Worm (Caenorhabditis elegans) whole organism, young adult: ENCODE measurements around the gene srr-8.
A peak's percentile ranks its signal among the peaks of the same experiment; 100 is the strongest.

Experiments used
- B0035.1 ChIP-seq: sonication (generic microtip); optimal IDR thresholded peaks from 2 replicates; lab custom pipeline; 2016; ENCODE audit warnings: missing genetic modification characterization, mild to moderate bottlenecking, missing compliant biosample characterization, missing genotype, missing genetic modification reagents
- C06A6.2 ChIP-seq: fragments of 200-800 bp; sonication (Bioruptor generic); conservative IDR thresholded peaks from 2 replicates; pipeline ENCODE4 v1.3.6; 2022; ENCODE audit warnings: missing genetic modification characterization, missing compliant biosample characterization
- F10E7.11 ChIP-seq: sonication (generic microtip); optimal IDR thresholded peaks from 2 replicates; lab custom pipeline; 2017; ENCODE audit warnings: mild to moderate bottlenecking, missing genetic modification characterization, moderate library complexity, missing compliant biosample characterization
- F22D6.2 ChIP-seq: sonication (generic microtip); optimal IDR thresholded peaks from 2 replicates; lab custom pipeline; 2016; ENCODE audit warnings: mild to moderate bottlenecking, missing genetic modification characterization, missing compliant biosample characterization
- F33H1.4 ChIP-seq: fragments of 200-800 bp; sonication (Bioruptor generic); IDR thresholded peaks from 2 replicates; pipeline ENCODE4 v1.3.6; 2022; ENCODE audit warnings: missing genetic modification reagents, missing genetic modification characterization, missing compliant biosample characterization
- F37B4.10 ChIP-seq: fragments of 200-800 bp; sonication (Bioruptor generic); IDR thresholded peaks from 2 replicates; pipeline ENCODE4 v1.3.6; 2022; ENCODE audit warnings: missing genetic modification characterization, missing compliant biosample characterization
- F49E8.2 ChIP-seq: sonication (generic microtip); optimal IDR thresholded peaks from 3 replicates; lab custom pipeline; 2017; ENCODE audit warnings: missing genetic modification characterization, mild to moderate bottlenecking, missing compliant biosample characterization, antibody characterized with exemption, moderate library complexity; ENCODE audit not compliant: insufficient read depth
- F52B5.7 ChIP-seq: sonication (generic microtip); optimal IDR thresholded peaks from 2 replicates; lab custom pipeline; 2016; ENCODE audit warnings: mild to moderate bottlenecking, missing genetic modification characterization, missing compliant biosample characterization
- F57C9.4 ChIP-seq: sonication (generic microtip); optimal IDR thresholded peaks from 2 replicates; lab custom pipeline; 2017; ENCODE audit warnings: mild to moderate bottlenecking, missing genetic modification characterization, missing compliant biosample characterization
- Y67H2A.10 ChIP-seq: fragments of 200-800 bp; sonication (Bioruptor generic); conservative IDR thresholded peaks from 2 replicates; pipeline ENCODE4 v1.3.6; 2022; ENCODE audit warnings: missing genetic modification reagents, missing genetic modification characterization, missing compliant biosample characterization
- Y79H2A.3 ChIP-seq: fragments of 200-800 bp; sonication (Bioruptor generic); conservative IDR thresholded peaks from 2 replicates; pipeline ENCODE4 v1.3.6; 2022; ENCODE audit warnings: missing genetic modification reagents, missing genetic modification characterization, missing compliant biosample characterization
- ama-1 ChIP-seq, 3 experiments: fragments of 150-350 bp in 1 of 3; sonication (generic microtip) in 2 of 3; optimal IDR thresholded peaks; 2 replicates each; lab custom pipeline; 2014 to 2018; ENCODE audit warnings: missing biosample characterization in 2 of 3, missing genetic modification characterization in 2 of 3, missing genetic modification reagents in 2 of 3
- attf-3 ChIP-seq: fragments of 200-800 bp; sonication (Bioruptor generic); conservative IDR thresholded peaks from 2 replicates; pipeline ENCODE4 v1.3.6; 2022; ENCODE audit warnings: missing genetic modification reagents, missing genetic modification characterization, missing compliant biosample characterization
- attf-5 ChIP-seq: fragments of 200-800 bp; sonication (Bioruptor generic); optimal IDR thresholded peaks from 2 replicates; lab custom pipeline; 2018; ENCODE audit warnings: mild to moderate bottlenecking, missing genetic modification characterization, missing compliant biosample characterization
- dpl-1 ChIP-seq: fragments of 150-350 bp; optimal IDR thresholded peaks from 2 replicates; lab custom pipeline; 2014; ENCODE audit warnings: missing biosample characterization, missing genetic modification reagents, missing genetic modification characterization
- efl-1 ChIP-seq: fragments of 150-350 bp; optimal IDR thresholded peaks from 2 replicates; lab custom pipeline; 2014; ENCODE audit warnings: missing biosample characterization, missing genetic modification reagents, missing genetic modification characterization
- egl-18 ChIP-seq: fragments of 200-800 bp; sonication (Bioruptor generic); IDR thresholded peaks from 2 replicates; pipeline ENCODE4 v1.3.6; 2022; ENCODE audit warnings: missing genetic modification reagents, missing genetic modification characterization, missing compliant biosample characterization
- egl-44 ChIP-seq: fragments of 200-800 bp; sonication (Bioruptor generic); IDR thresholded peaks from 2 replicates; pipeline ENCODE4 v1.3.6; 2022; ENCODE audit warnings: missing genetic modification reagents, missing genetic modification characterization, missing compliant biosample characterization
- hlh-12 ChIP-seq: sonication (generic microtip); optimal IDR thresholded peaks from 2 replicates; lab custom pipeline; 2016; ENCODE audit warnings: missing genetic modification characterization, missing compliant biosample characterization
- hmg-1.2 ChIP-seq: fragments of 200-800 bp; sonication (Bioruptor generic); IDR thresholded peaks from 2 replicates; pipeline ENCODE4 v1.3.6; 2022; ENCODE audit warnings: missing genetic modification reagents, missing genetic modification characterization, missing compliant biosample characterization
- hmg-20 ChIP-seq: fragments of 200-800 bp; sonication (Bioruptor generic); IDR thresholded peaks from 2 replicates; pipeline ENCODE4 v1.3.6; 2022; ENCODE audit warnings: missing genetic modification reagents, missing genetic modification characterization, missing compliant biosample characterization
- lin-35 ChIP-seq, 3 experiments: fragments of 150-350 bp in 2 of 3; sonication (generic microtip) in 1 of 3; optimal IDR thresholded peaks; 2 replicates each; lab custom pipeline; 2014 to 2018; ENCODE audit warnings: missing biosample characterization in 3 of 3, missing genetic modification characterization in 3 of 3, missing genetic modification reagents in 3 of 3
- lsy-27 ChIP-seq: sonication (generic microtip); optimal IDR thresholded peaks from 2 replicates; lab custom pipeline; 2017; ENCODE audit warnings: missing genetic modification characterization, mild to moderate bottlenecking, missing compliant biosample characterization, antibody characterized with exemption, missing genotype, borderline replicate concordance; ENCODE audit not compliant: insufficient read depth
- madf-3 ChIP-seq: fragments of 200-800 bp; sonication (Bioruptor generic); IDR thresholded peaks from 2 replicates; pipeline ENCODE4 v1.3.6; 2022; ENCODE audit warnings: missing genetic modification reagents, missing genetic modification characterization, missing compliant biosample characterization
- madf-6 ChIP-seq: fragments of 200-800 bp; sonication (Bioruptor generic); IDR thresholded peaks from 2 replicates; pipeline ENCODE4 v1.3.6; 2022; ENCODE audit warnings: missing genetic modification reagents, missing genetic modification characterization, missing compliant biosample characterization
- madf-8 ChIP-seq: fragments of 200-800 bp; sonication (Bioruptor generic); conservative IDR thresholded peaks from 2 replicates; pipeline ENCODE4 v1.3.6; 2022; ENCODE audit warnings: missing genetic modification reagents, missing genetic modification characterization, missing compliant biosample characterization
- mes-4 ChIP-seq: sonication (generic microtip); optimal IDR thresholded peaks from 2 replicates; lab custom pipeline; 2016; ENCODE audit warnings: missing genotype, missing genetic modification characterization, missing compliant biosample characterization
- nhr-80 ChIP-seq: sonication (generic microtip); optimal IDR thresholded peaks from 2 replicates; lab custom pipeline; 2016; ENCODE audit warnings: missing genetic modification characterization, missing compliant biosample characterization
- rcor-1 ChIP-seq: fragments of 200-800 bp; sonication (Bioruptor generic); IDR thresholded peaks from 2 replicates; pipeline ENCODE4 v1.3.6; 2022; ENCODE audit warnings: missing genetic modification reagents, missing genetic modification characterization, missing compliant biosample characterization
- snpc-1.1 ChIP-seq: sonication (generic microtip); optimal IDR thresholded peaks from 2 replicates; lab custom pipeline; 2017; ENCODE audit warnings: missing genetic modification characterization, mild to moderate bottlenecking, missing compliant biosample characterization, antibody characterized with exemption, moderate library complexity, missing genotype, missing genetic modification reagents; ENCODE audit not compliant: insufficient read depth
- snpc-1.3 ChIP-seq: sonication (generic microtip); optimal IDR thresholded peaks from 2 replicates; lab custom pipeline; 2017; ENCODE audit warnings: missing genetic modification characterization, mild to moderate bottlenecking, missing compliant biosample characterization, antibody characterized with exemption, moderate library complexity, missing genotype, missing genetic modification reagents; ENCODE audit not compliant: insufficient read depth
- snpc-3.4 ChIP-seq: sonication (generic microtip); optimal IDR thresholded peaks from 2 replicates; lab custom pipeline; 2017; ENCODE audit warnings: missing genetic modification characterization, mild to moderate bottlenecking, missing compliant biosample characterization, antibody characterized with exemption, moderate library complexity, missing genotype, missing genetic modification reagents
- somi-1 ChIP-seq: fragments of 200-800 bp; sonication (Bioruptor generic); optimal IDR thresholded peaks from 2 replicates; lab custom pipeline; 2018; ENCODE audit warnings: mild to moderate bottlenecking, missing genetic modification characterization, missing compliant biosample characterization
- xnd-1 ChIP-seq: sonication (generic microtip); optimal IDR thresholded peaks from 2 replicates; lab custom pipeline; 2016; ENCODE audit warnings: missing genotype, missing genetic modification reagents, missing genetic modification characterization, missing compliant biosample characterization
- zim-3 ChIP-seq: sonication (generic microtip); optimal IDR thresholded peaks from 2 replicates; lab custom pipeline; 2017; ENCODE audit warnings: mild to moderate bottlenecking, missing genetic modification characterization, moderate library complexity, missing compliant biosample characterization

srr-8 gene

DNA sequence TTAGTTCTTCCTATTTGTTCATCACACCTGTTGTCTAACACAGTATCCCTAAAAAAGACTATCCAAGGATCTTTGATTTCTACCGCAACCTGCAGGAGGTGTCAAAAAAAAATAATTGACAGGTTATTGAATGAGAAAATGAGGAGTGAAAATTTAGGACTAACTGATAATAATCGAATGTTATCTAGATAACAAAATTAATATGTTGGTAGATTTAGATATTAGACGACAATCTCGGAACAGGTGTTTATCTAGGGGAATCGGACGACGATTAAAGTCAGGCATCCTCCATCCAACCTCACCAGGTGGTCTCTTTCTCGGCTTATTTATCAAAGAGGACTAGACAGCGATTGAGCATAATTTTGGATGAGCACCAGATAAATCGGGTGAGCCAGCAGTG, 32.7 kb upstream of the srr-8 start:
- TF ChIP-seq F57C9.4 (no peak), snpc-1.3 (no peak), F52B5.7 (tag; lab: Kevin White, UChicago) (no peak), nhr-80 (tag; lab: Kevin White, UChicago) (peak; percentile 6), snpc-3.4 (tag; lab: Kevin White, UChicago) (no peak)

DNA sequence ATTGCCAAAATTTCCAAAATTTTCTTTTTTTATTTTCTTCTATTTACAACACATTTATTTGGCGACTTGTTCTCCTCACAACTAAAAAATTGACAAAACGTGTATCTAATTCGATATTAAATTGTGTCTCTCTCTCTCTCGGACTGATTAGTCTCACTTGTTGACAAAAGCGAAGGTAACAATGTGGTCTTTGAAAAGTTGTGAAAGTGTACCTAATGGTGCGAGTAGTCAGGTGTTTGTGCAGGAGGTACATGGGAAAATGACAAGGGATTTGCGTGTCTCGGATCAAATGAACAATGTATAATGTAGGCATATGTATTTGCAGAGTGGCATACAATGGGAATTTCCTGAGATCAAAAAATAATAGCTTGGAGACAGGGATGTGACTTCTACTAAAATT, 32.0 kb upstream of the srr-8 start:
- TF ChIP-seq nhr-80 (tag; lab: Kevin White, UChicago), result peak; percentile 5
- no peak for TF ChIP-seq somi-1
- TF ChIP-seq mes-4, result no peak
- TF ChIP-seq hmg-20, result no peak
- TF ChIP-seq attf-3 (GFP tag; lab: Robert Waterston, UW), result no peak
- TF ChIP-seq madf-3 (GFP tag; lab: Robert Waterston, UW), result no peak

DNA sequence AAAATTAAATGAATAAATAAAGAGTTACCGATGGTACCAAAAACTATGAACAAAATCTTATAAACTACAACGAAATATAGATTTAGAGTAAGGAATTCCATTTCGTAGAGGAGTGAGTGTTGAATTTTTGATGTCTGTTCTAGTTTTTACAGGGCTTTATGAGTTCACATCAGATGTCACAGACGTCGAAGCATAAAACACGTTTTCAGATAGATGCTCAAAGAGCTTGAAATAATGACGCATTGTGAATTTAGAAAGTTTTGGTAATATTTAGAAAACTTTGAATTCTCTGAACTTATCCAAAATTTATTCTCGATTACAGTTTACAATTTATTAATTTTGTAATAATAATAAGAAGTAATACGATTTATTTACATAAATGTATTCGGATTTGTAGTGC, 28.5 kb upstream of the srr-8 start, which contains the start of gene srsx-9:
Gene srsx-9, minus strand, starts transcription at position 101 of the 400 bp plus-strand sequence.
- no peak for TF ChIP-seq madf-6 (GFP tag; lab: Robert Waterston, UW)
- no peak for TF ChIP-seq lin-35 (GFP tag; optimal IDR thresholded peaks at IDR 0.05; lab: Kevin White, UChicago)
- TF ChIP-seq hmg-20, result no peak
- TF ChIP-seq hlh-12 (tag; lab: Kevin White, UChicago), result no peak
- no peak for TF ChIP-seq F37B4.10 (GFP tag; lab: Robert Waterston, UW)
- no peak for TF ChIP-seq C06A6.2 (GFP tag; lab: Robert Waterston, UW)
- no peak for TF ChIP-seq attf-3 (GFP tag; lab: Robert Waterston, UW)
- TF ChIP-seq egl-44, result no peak
- no peak for TF ChIP-seq zim-3
- TF ChIP-seq attf-5 (GFP tag; lab: Kevin White, UChicago), result no peak

DNA sequence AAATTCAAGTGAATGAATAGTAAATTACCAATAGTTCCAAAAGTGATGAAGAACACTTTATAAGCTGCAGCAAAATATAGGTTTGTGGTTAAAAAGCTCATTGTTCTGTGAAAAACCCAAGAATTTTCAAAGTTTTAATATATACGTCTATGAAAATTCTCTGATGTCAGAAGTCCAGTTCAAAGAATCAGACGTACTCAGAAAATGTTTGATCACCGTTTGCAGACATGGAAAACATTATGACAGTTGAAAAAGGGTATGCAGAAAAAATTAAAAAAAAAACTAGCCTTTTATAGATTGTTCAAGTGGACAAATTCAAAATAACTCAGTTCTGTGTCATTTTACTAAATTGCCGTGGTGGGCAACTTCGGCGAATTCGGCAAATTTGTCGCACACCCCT, 26.8 kb upstream of the srr-8 start, which contains the start of gene srsx-10:
Gene srsx-10, minus strand, starts transcription at position 101 of the 400 bp plus-strand sequence.
- TF ChIP-seq Y79H2A.3 (GFP tag; lab: Robert Waterston, UW) (no peak), lsy-27 (tag; lab: Kevin White, UChicago) (no peak), lin-35 (GFP tag; optimal IDR thresholded peaks at IDR 0.05; lab: Kevin White, UChicago) (no peak), F10E7.11 (no peak), snpc-1.3 (no peak), F49E8.2 (tag; lab: Kevin White, UChicago) (no peak), F22D6.2 (tag; lab: Kevin White, UChicago) (no peak), B0035.1 (no peak)

DNA sequence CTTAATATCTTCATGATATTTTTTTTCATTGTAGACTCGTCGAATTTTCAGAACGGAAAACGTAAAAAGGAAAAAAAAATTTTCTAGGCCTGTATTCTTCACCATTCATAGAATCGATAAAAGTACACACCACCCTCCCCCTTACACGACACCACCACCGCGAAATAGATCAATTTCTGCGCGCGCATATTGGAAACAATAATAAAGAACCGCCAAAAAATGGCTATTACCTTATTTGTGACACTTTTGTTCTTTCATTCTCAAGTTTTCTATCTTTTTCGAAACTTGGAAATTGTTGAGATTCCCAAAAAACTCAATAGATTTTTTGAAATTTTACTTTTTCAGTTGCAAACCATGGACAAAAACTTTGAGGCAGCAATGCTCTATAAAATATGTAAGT, 26.3 kb upstream of the srr-8 start, which contains the start of gene F26G5.1:
Gene F26G5.1, plus strand, starts transcription at position 339 of the 400 bp plus-strand sequence.
- TF ChIP-seq hmg-1.2 (GFP tag; lab: Robert Waterston, UW) (peak; percentile 22; the same call in 1 of the 2 replicates), hlh-12 (tag; lab: Kevin White, UChicago) (no peak), Y67H2A.10 (GFP tag; lab: Robert Waterston, UW) (no peak), xnd-1 (peak; percentile 26), madf-8 (peak; percentile 65), lin-35 (GFP tag; optimal IDR thresholded peaks at IDR 0.05; lab: Kevin White, UChicago) (no peak), F33H1.4 (peak; percentile 29; the same call in 1 of the 2 replicates), ama-1 (optimal IDR thresholded peaks at IDR 0.05; lab: Kevin White, UChicago) (no peak), ama-1 (GFP tag; optimal IDR thresholded peaks at IDR 0.05; lab: Kevin White, UChicago) (no peak), snpc-1.1 (tag; lab: Kevin White, UChicago) (no peak), efl-1 (GFP tag; lab: Kevin White, UChicago) (peak; percentile 75), rcor-1 (GFP tag; lab: Robert Waterston, UW) (no peak), dpl-1 (peak; percentile 33), snpc-3.4 (tag; lab: Kevin White, UChicago) (no peak), madf-6 (GFP tag; lab: Robert Waterston, UW) (peak; percentile 86), egl-18 (GFP tag; lab: Robert Waterston, UW) (no peak), F49E8.2 (tag; lab: Kevin White, UChicago) (no peak)
